Fruit fly (Drosophila melanogaster) whole organism, embryonic: ENCODE measurements around the gene CG13386.

ENCODE experiments used
- Bdp1 ChIP-seq: fragments of 200-800 bp; sonication (Bioruptor generic); optimal IDR thresholded peaks from 3 replicates; lab custom pipeline; 2016; ENCODE audit warnings: missing biosample characterization, missing genetic modification characterization
- Bgb ChIP-seq: fragments of 200-800 bp; sonication (Bioruptor generic); IDR thresholded peaks from 2 replicates; pipeline ENCODE4 v1.3.6; 2022; ENCODE audit warnings: missing biosample characterization, missing genetic modification characterization; ENCODE audit not compliant: partially characterized antibody
- Bteb2 ChIP-seq: fragments of 200-800 bp; sonication (Bioruptor generic); optimal IDR thresholded peaks from 2 replicates; lab custom pipeline; 2016; ENCODE audit warnings: missing biosample characterization, missing genetic modification characterization
- CG10565 ChIP-seq: fragments of 200-800 bp; sonication (Bioruptor generic); optimal IDR thresholded peaks from 3 replicates; lab custom pipeline; 2016; ENCODE audit warnings: missing biosample characterization, mild to moderate bottlenecking, missing genetic modification characterization
- CG12219 ChIP-seq: fragments of 200-800 bp; sonication (Bioruptor generic); optimal IDR thresholded peaks from 3 replicates; lab custom pipeline; 2018; ENCODE audit warnings: missing biosample characterization, mild to moderate bottlenecking, missing genetic modification characterization
- CG14050 ChIP-seq: fragments of 200-800 bp; sonication (Bioruptor generic); IDR thresholded peaks from 3 replicates; pipeline ENCODE4 v1.3.6; 2022; ENCODE audit warnings: missing biosample characterization, missing genetic modification characterization
- CG15073 ChIP-seq: fragments of 200-800 bp; sonication (Bioruptor generic); optimal IDR thresholded peaks from 2 replicates; lab custom pipeline; 2016; ENCODE audit warnings: missing biosample characterization, missing genetic modification characterization
- CG16779 ChIP-seq: fragments of 200-800 bp; sonication (Bioruptor generic); IDR thresholded peaks from 2 replicates; pipeline ENCODE4 v1.3.6; 2022; ENCODE audit warnings: missing biosample characterization, missing genetic modification characterization
- CG17912 ChIP-seq: fragments of 200-800 bp; sonication (Bioruptor generic); optimal IDR thresholded peaks from 2 replicates; lab custom pipeline; 2018; ENCODE audit warnings: missing biosample characterization, mild to moderate bottlenecking, missing genetic modification characterization
- CG2129 ChIP-seq: fragments of 200-800 bp; sonication (Bioruptor generic); IDR thresholded peaks from 2 replicates; pipeline ENCODE4 v1.3.6; 2022; ENCODE audit warnings: missing biosample characterization, missing genetic modification characterization; ENCODE audit not compliant: partially characterized antibody
- CG2199 ChIP-seq: fragments of 200-800 bp; sonication (Bioruptor generic); IDR thresholded peaks from 3 replicates; pipeline ENCODE4 v1.3.6; 2022; ENCODE audit warnings: missing biosample characterization, missing genetic modification characterization
- CG2712 ChIP-seq: fragments of 200-800 bp; optimal IDR thresholded peaks from 3 replicates; lab custom pipeline; 2019; ENCODE audit warnings: missing biosample characterization, mild to moderate bottlenecking, missing genetic modification characterization, moderate library complexity
- CG30403 ChIP-seq: fragments of 200-800 bp; sonication (Bioruptor generic); optimal IDR thresholded peaks from 3 replicates; lab custom pipeline; 2016; ENCODE audit warnings: missing biosample characterization, missing genetic modification characterization
- CG3838 ChIP-seq: fragments of 200-800 bp; sonication (Bioruptor generic); optimal IDR thresholded peaks from 3 replicates; lab custom pipeline; 2016; ENCODE audit warnings: missing biosample characterization, missing genetic modification characterization
- CG3995 ChIP-seq: fragments of 200-800 bp; sonication (Bioruptor generic); optimal IDR thresholded peaks from 3 replicates; lab custom pipeline; 2016; ENCODE audit warnings: missing biosample characterization, missing genetic modification characterization
- CG4617 ChIP-seq: fragments of 200-800 bp; sonication (Bioruptor generic); optimal IDR thresholded peaks from 3 replicates; lab custom pipeline; 2016; ENCODE audit warnings: missing biosample characterization, missing genetic modification characterization, borderline replicate concordance
- CG4707 ChIP-seq: fragments of 200-800 bp; sonication (Bioruptor generic); optimal IDR thresholded peaks from 2 replicates; lab custom pipeline; 2018; ENCODE audit warnings: missing biosample characterization, mild to moderate bottlenecking, missing genetic modification characterization, moderate library complexity
- CG6689 ChIP-seq: fragments of 200-800 bp; sonication (Bioruptor generic); IDR thresholded peaks from 2 replicates; pipeline ENCODE4 v1.3.6; 2022; ENCODE audit warnings: missing biosample characterization, missing genetic modification characterization
- CG7987 ChIP-seq: fragments of 200-800 bp; sonication (Bioruptor generic); optimal IDR thresholded peaks from 2 replicates; lab custom pipeline; 2018; ENCODE audit warnings: missing biosample characterization, mild to moderate bottlenecking, missing genetic modification characterization, moderate library complexity
- CG9437 ChIP-seq: fragments of 200-800 bp; sonication (Bioruptor generic); optimal IDR thresholded peaks from 2 replicates; lab custom pipeline; 2018; ENCODE audit warnings: missing biosample characterization, mild to moderate bottlenecking, missing genetic modification characterization
- Camta ChIP-seq: fragments of 200-800 bp; sonication (Bioruptor generic); optimal IDR thresholded peaks from 2 replicates; lab custom pipeline; 2016; ENCODE audit warnings: missing biosample characterization, missing genetic modification characterization
- CoRest ChIP-seq: fragments of 200-800 bp; sonication (Bioruptor generic); optimal IDR thresholded peaks from 3 replicates; lab custom pipeline; 2018; ENCODE audit warnings: missing biosample characterization, mild to moderate bottlenecking, missing genetic modification characterization, moderate library complexity
- HmgD ChIP-seq: fragments of 200-800 bp; sonication (Bioruptor generic); optimal IDR thresholded peaks from 3 replicates; lab custom pipeline; 2016; ENCODE audit warnings: missing biosample characterization, missing genetic modification characterization
- Mrtf ChIP-seq: fragments of 200-800 bp; sonication (Bioruptor generic); IDR thresholded peaks from 3 replicates; pipeline ENCODE4 v1.3.6; 2022; ENCODE audit warnings: missing biosample characterization, missing genetic modification characterization
- NFAT ChIP-seq: fragments of 200-800 bp; sonication (Bioruptor generic); IDR thresholded peaks from 2 replicates; pipeline ENCODE4 v1.3.6; 2022; ENCODE audit warnings: missing biosample characterization, missing genetic modification characterization
- Opbp ChIP-seq: fragments of 200-800 bp; sonication (Bioruptor generic); IDR thresholded peaks from 3 replicates; pipeline ENCODE4 v1.3.6; 2022; ENCODE audit warnings: missing biosample characterization, missing genetic modification characterization; ENCODE audit not compliant: partially characterized antibody
- Sox102F ChIP-seq: fragments of 200-800 bp; sonication (Bioruptor generic); optimal IDR thresholded peaks from 2 replicates; lab custom pipeline; 2018; ENCODE audit warnings: missing biosample characterization, mild to moderate bottlenecking, missing genetic modification characterization, moderate library complexity
- al ChIP-seq: fragments of 200-800 bp; sonication (Bioruptor generic); IDR thresholded peaks from 2 replicates; pipeline ENCODE4 v1.3.6; 2022; ENCODE audit warnings: missing biosample characterization, missing genetic modification characterization
- bbx ChIP-seq: fragments of 200-800 bp; sonication (Bioruptor generic); IDR thresholded peaks from 2 replicates; pipeline ENCODE4 v1.3.6; 2022; ENCODE audit warnings: missing biosample characterization, missing genetic modification characterization; ENCODE audit not compliant: partially characterized antibody
- bsh ChIP-seq, 2 experiments: fragments of 200-800 bp; sonication (Bioruptor generic); optimal IDR thresholded peaks; 2 replicates each; lab custom pipeline; 2017 to 2018; ENCODE audit warnings: mild to moderate bottlenecking in 2 of 2, missing biosample characterization in 2 of 2, missing genetic modification characterization in 2 of 2, moderate library complexity in 1 of 2
- cad ChIP-seq: fragments of >200 bp; optimal IDR thresholded peaks from 2 replicates; lab custom pipeline; 2017; ENCODE audit warnings: missing biosample characterization, missing genetic modification characterization
- chif ChIP-seq, 2 experiments: fragments of 200-800 bp; sonication (Bioruptor generic); optimal IDR thresholded peaks; 3 replicates each; lab custom pipeline; 2016; ENCODE audit warnings: missing biosample characterization in 2 of 2, missing genetic modification characterization in 2 of 2
- dati ChIP-seq: fragments of 200-800 bp; sonication (Bioruptor generic); IDR thresholded peaks from 2 replicates; pipeline ENCODE4 v1.3.6; 2022; ENCODE audit warnings: missing biosample characterization, missing genetic modification characterization
- fd3F ChIP-seq: fragments of 200-800 bp; sonication (Bioruptor generic); optimal IDR thresholded peaks from 2 replicates; lab custom pipeline; 2018; ENCODE audit warnings: missing biosample characterization, mild to moderate bottlenecking, missing genetic modification characterization, moderate library complexity
- fd96Cb ChIP-seq: fragments of 200-800 bp; sonication (Bioruptor generic); optimal IDR thresholded peaks from 2 replicates; lab custom pipeline; 2018; ENCODE audit warnings: missing biosample characterization, mild to moderate bottlenecking, missing genetic modification characterization, moderate library complexity
- insv ChIP-seq, 2 experiments: fragments of 200-800 bp; sonication (Bioruptor generic); optimal IDR thresholded peaks; 3 replicates each; lab custom pipeline; 2016 to 2018; ENCODE audit warnings: missing biosample characterization in 2 of 2, missing genetic modification characterization in 2 of 2
- ken ChIP-seq: fragments of 200-800 bp; sonication (Bioruptor generic); IDR thresholded peaks from 3 replicates; pipeline ENCODE4 v1.3.6; 2022; ENCODE audit warnings: missing biosample characterization, missing genetic modification characterization
- lmd ChIP-seq: fragments of 200-800 bp; sonication (Bioruptor generic); IDR thresholded peaks from 2 replicates; pipeline ENCODE4 v1.3.6; 2022; ENCODE audit warnings: missing biosample characterization, missing genetic modification characterization
- mirr ChIP-seq: fragments of 200-800 bp; sonication (Bioruptor generic); optimal IDR thresholded peaks from 3 replicates; lab custom pipeline; 2018; ENCODE audit warnings: missing biosample characterization, mild to moderate bottlenecking, missing genetic modification characterization
- odd ChIP-seq: fragments of 200-800 bp; sonication (Bioruptor generic); optimal IDR thresholded peaks from 2 replicates; lab custom pipeline; 2017; ENCODE audit warnings: missing biosample characterization, mild to moderate bottlenecking, missing genetic modification characterization
- peb ChIP-seq: fragments of 200-800 bp; sonication (Bioruptor generic); IDR thresholded peaks from 2 replicates; pipeline ENCODE4 v1.3.6; 2022; ENCODE audit warnings: missing biosample characterization, missing genetic modification characterization
- ranshi ChIP-seq: fragments of 200-800 bp; sonication (Bioruptor generic); IDR thresholded peaks from 2 replicates; pipeline ENCODE4 v1.3.6; 2022; ENCODE audit warnings: missing biosample characterization, missing genetic modification characterization
- salm ChIP-seq: fragments of 200-800 bp; sonication (Bioruptor generic); optimal IDR thresholded peaks from 2 replicates; lab custom pipeline; 2018; ENCODE audit warnings: missing biosample characterization, mild to moderate bottlenecking, missing genetic modification characterization
- sc ChIP-seq, 3 experiments: fragments of >200 bp in 2 of 3; fragments of 200-800 bp in 1 of 3; sonication (Bioruptor generic) in 1 of 3; optimal IDR thresholded peaks; 2 replicates in 2 of 3; 3 replicates in 1 of 3; lab custom pipeline; 2017; ENCODE audit warnings: mild to moderate bottlenecking in 1 of 3, missing biosample characterization in 1 of 3, missing genetic modification characterization in 1 of 3, missing genetic modification reagents in 1 of 3
- sima ChIP-seq: fragments of 200-800 bp; sonication (Bioruptor generic); optimal IDR thresholded peaks from 2 replicates; lab custom pipeline; 2016; ENCODE audit warnings: missing biosample characterization, missing genetic modification characterization
- sqz ChIP-seq: fragments of 200-800 bp; sonication (Bioruptor generic); optimal IDR thresholded peaks from 3 replicates; lab custom pipeline; 2018; ENCODE audit warnings: missing biosample characterization, mild to moderate bottlenecking, missing genetic modification characterization
- sr ChIP-seq: fragments of 200-800 bp; sonication (Bioruptor generic); IDR thresholded peaks from 3 replicates; pipeline ENCODE4 v1.3.6; 2022; ENCODE audit warnings: missing biosample characterization, missing genetic modification characterization
- yki ChIP-seq: fragments of >200 bp; optimal IDR thresholded peaks from 3 replicates; lab custom pipeline; 2018

Gene CG13386

DNA sequence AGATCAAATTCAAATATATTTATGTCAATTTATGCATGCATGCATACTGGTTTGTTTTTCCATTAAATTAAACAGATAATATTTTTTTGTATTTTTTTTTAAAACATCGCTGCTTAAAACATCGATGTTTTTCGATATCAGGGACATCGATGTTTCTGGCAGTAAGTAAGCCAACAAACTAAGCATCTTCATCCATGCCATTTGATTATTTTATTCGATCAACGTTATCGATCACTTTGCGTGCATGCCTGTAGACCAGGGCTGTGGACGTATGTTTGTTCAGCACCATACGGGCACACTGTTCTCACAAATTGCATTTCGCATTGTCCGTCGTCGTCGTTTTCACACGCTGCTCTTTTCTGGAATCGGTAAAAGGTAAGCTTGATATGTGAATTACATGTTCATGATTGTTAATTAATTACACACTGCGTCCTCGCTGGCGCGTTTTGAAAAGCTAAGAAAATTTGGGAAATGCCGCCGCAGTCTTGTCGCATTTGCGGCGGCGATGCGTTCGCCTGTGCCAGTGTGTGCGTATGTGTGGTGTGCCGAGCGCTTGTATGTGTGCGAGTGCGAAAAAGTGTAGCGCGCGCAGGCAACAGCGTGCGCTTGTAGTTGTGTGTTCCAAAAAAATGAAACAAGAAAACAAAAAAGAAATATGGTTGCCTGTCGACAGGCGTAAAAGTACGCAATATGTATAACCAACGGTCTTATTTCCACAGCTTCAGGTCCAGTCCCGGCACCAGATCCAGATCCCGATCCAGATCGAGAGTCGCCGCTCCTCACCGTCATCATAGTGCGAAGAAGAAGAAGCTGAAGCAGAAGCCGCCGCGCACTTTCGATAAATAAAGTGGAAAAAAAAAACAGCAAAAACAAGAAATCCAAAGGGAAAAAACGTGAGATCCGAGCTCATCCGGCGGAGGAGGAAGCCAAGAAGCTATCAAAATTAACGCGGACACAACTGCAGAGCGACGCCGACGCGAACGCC is 4.8 kb downstream of the CG13386 start, which contains the start of gene emb (continued):
- TF ChIP-seq NFAT (GFP tag; lab: Robert Waterston, UW) (peak; percentile 58), CG15073 (no peak), bbx (peak; percentile 96), Sox102F (GFP tag; lab: Kevin White, UChicago) (no peak), Camta (GFP tag; lab: Kevin White, UChicago) (no peak), Bteb2 (GFP tag; lab: Kevin White, UChicago) (peak; percentile 14), Bgb (peak; percentile 97), CG10565 (GFP tag; lab: Kevin White, UChicago) (no peak), CG16779 (GFP tag; lab: Robert Waterston, UW) (no peak), CG17912 (no peak), yki (lab: Kevin White, UChicago) (no peak), al (GFP tag; lab: Robert Waterston, UW) (peak; percentile 37; the same call in 1 of the 2 replicates), CG3995 (peak; percentile 47), CG9437 (GFP tag; lab: Kevin White, UChicago) (peak; percentile 68), salm (tag; lab: Kevin White, UChicago) (no peak), Opbp (GFP tag; lab: Robert Waterston, UW) (peak; percentile 96), sqz (GFP tag; lab: Kevin White, UChicago) (peak; percentile 67), sr (GFP tag; lab: Robert Waterston, UW) (no peak), CG7987 (GFP tag; lab: Kevin White, UChicago) (peak; percentile 57), CG3838 (GFP tag; lab: Kevin White, UChicago) (peak; percentile 11), mirr (no peak), cad (GFP tag; lab: Kevin White, UChicago) (no peak), ranshi (GFP tag; lab: Robert Waterston, UW) (0 out of 2 replicates have a peak, but pooled peaks have one; percentile 17), CG30403 (GFP tag; lab: Kevin White, UChicago) (peak; percentile 47), Bdp1 (GFP tag; lab: Kevin White, UChicago) (peak; percentile 23), sima (GFP tag; lab: Kevin White, UChicago) (no peak), fd96Cb (tag; lab: Kevin White, UChicago) (peak; percentile 7), CoRest (no peak), odd (no peak), CG2712 (peak; percentile 68), insv (GFP tag; optimal IDR thresholded peaks at IDR 0.05; lab: Kevin White, UChicago) (peak in 1 of 2 experiments; percentile 41), CG12219 (GFP tag; lab: Kevin White, UChicago) (peak; percentile 0), CG4707 (GFP tag; lab: Kevin White, UChicago) (no peak), ken (GFP tag; lab: Robert Waterston, UW) (no peak), chif (GFP tag; optimal IDR thresholded peaks at IDR 0.05; lab: Kevin White, UChicago) (peak; percentile 47 to 52), fd3F (GFP tag; lab: Kevin White, UChicago) (no peak), HmgD (GFP tag; lab: Kevin White, UChicago) (peak; percentile 90), Mrtf (GFP tag; lab: Robert Waterston, UW) (no peak), bsh (GFP tag; optimal IDR thresholded peaks at IDR 0.05; lab: Kevin White, UChicago) (peak; percentile 7 to 76), sc (optimal IDR thresholded peaks at IDR 0.05; lab: Kevin White, UChicago) (no peak), sc (GFP tag; optimal IDR thresholded peaks at IDR 0.05; lab: Kevin White, UChicago) (no peak), CG2199 (no peak), peb (GFP tag; lab: Robert Waterston, UW) (no peak), CG14050 (no peak), CG6689 (GFP tag; lab: Robert Waterston, UW) (0 out of 2 replicates have a peak, but pooled peaks have one; percentile 34), CG4617 (GFP tag; lab: Kevin White, UChicago) (peak; percentile 61), CG2129 (GFP tag; lab: Robert Waterston, UW) (peak; percentile 67; the same call in 1 of the 2 replicates), lmd (GFP tag; lab: Robert Waterston, UW) (peak; percentile 21; the same call in 1 of the 2 replicates), dati (GFP tag; lab: Robert Waterston, UW) (no peak)
